Fruit fly (Drosophila melanogaster) whole organism, wandering third instar larva: ENCODE measurements around the gene CG12402.

Experiments used
- Abd-B ChIP-seq: fragments of >200 bp; optimal IDR thresholded peaks from 2 replicates; lab custom pipeline; 2017; ENCODE audit warnings: missing biosample characterization, missing genetic modification characterization
- CG32264 ChIP-seq: fragments of 200-800 bp; sonication (Bioruptor generic); optimal IDR thresholded peaks from 2 replicates; lab custom pipeline; 2016; ENCODE audit warnings: missing biosample characterization, missing genetic modification characterization
- CG9705 ChIP-seq: fragments of 200-800 bp; sonication (Bioruptor generic); optimal IDR thresholded peaks from 2 replicates; lab custom pipeline; 2018; ENCODE audit warnings: missing biosample characterization, mild to moderate bottlenecking, missing genetic modification characterization
- CrebA ChIP-seq: fragments of 200-800 bp; sonication (Bioruptor generic); optimal IDR thresholded peaks from 2 replicates; lab custom pipeline; 2016; ENCODE audit warnings: missing biosample characterization, mild to moderate bottlenecking, missing genetic modification characterization, borderline replicate concordance
- Dfd ChIP-seq: fragments of >200 bp; optimal IDR thresholded peaks from 2 replicates; lab custom pipeline; 2017; ENCODE audit warnings: missing biosample characterization, missing genetic modification characterization
- Dif ChIP-seq: fragments of 200-275, 200-300 bp; sonication (Bioruptor generic); optimal IDR thresholded peaks from 2 replicates; lab custom pipeline; 2018; ENCODE audit warnings: missing biosample characterization, missing genetic modification characterization; ENCODE audit not compliant: partially characterized antibody
- GATAd ChIP-seq: sonication (Bioruptor generic); optimal IDR thresholded peaks from 2 replicates; lab custom pipeline; 2016; ENCODE audit warnings: missing biosample characterization, missing genetic modification characterization
- HLH106 ChIP-seq: fragments of 200-800 bp; optimal IDR thresholded peaks from 3 replicates; lab custom pipeline; 2019; ENCODE audit warnings: missing biosample characterization, mild to moderate bottlenecking, missing genetic modification characterization, moderate library complexity
- Hnf4 ChIP-seq: fragments of 200-800 bp; sonication (Bioruptor generic); optimal IDR thresholded peaks from 2 replicates; lab custom pipeline; 2016; ENCODE audit warnings: missing biosample characterization, mild to moderate bottlenecking, missing genetic modification characterization
- Hr78 ChIP-seq: fragments of >200 bp; optimal IDR thresholded peaks from 2 replicates; lab custom pipeline; 2017; ENCODE audit warnings: missing biosample characterization, missing genetic modification characterization
- Hr83 ChIP-seq: fragments of 200-300 bp; sonication (Bioruptor generic); optimal IDR thresholded peaks from 2 replicates; lab custom pipeline; 2016; ENCODE audit warnings: missing biosample characterization, mild to moderate bottlenecking, missing genetic modification characterization, moderate library complexity; ENCODE audit not compliant: poor library complexity, severe bottlenecking
- Jra ChIP-seq: sonication (Bioruptor generic); optimal IDR thresholded peaks from 2 replicates; lab custom pipeline; 2016; ENCODE audit warnings: missing biosample characterization, missing genetic modification characterization
- Mio ChIP-seq: sonication (Bioruptor generic); optimal IDR thresholded peaks from 2 replicates; lab custom pipeline; 2016; ENCODE audit warnings: missing biosample characterization, missing genetic modification characterization
- Myc ChIP-seq: fragments of >200 bp; optimal IDR thresholded peaks from 2 replicates; lab custom pipeline; 2017
- N ChIP-seq: fragments of >200 bp; optimal IDR thresholded peaks from 2 replicates; lab custom pipeline; 2018; ENCODE audit warnings: missing biosample characterization, missing external identifiers, missing genetic modification characterization
- OdsH ChIP-seq: fragments of 200-800 bp; sonication (Bioruptor generic); optimal IDR thresholded peaks from 2 replicates; lab custom pipeline; 2016; ENCODE audit warnings: missing biosample characterization, mild to moderate bottlenecking, missing genetic modification characterization
- Rel ChIP-seq, 2 experiments: fragments of 200-800 bp; sonication (Bioruptor generic) in 1 of 2; optimal IDR thresholded peaks; 2 replicates in 1 of 2; 3 replicates in 1 of 2; lab custom pipeline; 2016 to 2019; ENCODE audit warnings: mild to moderate bottlenecking in 2 of 2, missing biosample characterization in 2 of 2, missing genetic modification characterization in 2 of 2, moderate library complexity in 1 of 2
- Sp1 ChIP-seq: fragments of 200-800 bp; sonication (Bioruptor generic); optimal IDR thresholded peaks from 3 replicates; lab custom pipeline; 2019; ENCODE audit warnings: missing biosample characterization, mild to moderate bottlenecking, missing genetic modification characterization, moderate library complexity
- Vsx2 ChIP-seq: fragments of 200-300, 225-300 bp; sonication (Bioruptor generic); optimal IDR thresholded peaks from 2 replicates; lab custom pipeline; 2018; ENCODE audit warnings: missing biosample characterization, missing genetic modification characterization; ENCODE audit not compliant: partially characterized antibody
- br ChIP-seq: fragments of 200-800 bp; sonication (Bioruptor generic); optimal IDR thresholded peaks from 2 replicates; lab custom pipeline; 2016; ENCODE audit warnings: missing biosample characterization, missing genetic modification characterization
- brk ChIP-seq: fragments of 200-800 bp; sonication (Bioruptor generic); optimal IDR thresholded peaks from 2 replicates; lab custom pipeline; 2016; ENCODE audit warnings: missing biosample characterization, mild to moderate bottlenecking, missing genetic modification characterization
- dl ChIP-seq, 2 experiments: fragments of 175-275, 200-275 bp in 1 of 2; fragments of 200-275 bp in 1 of 2; sonication (Bioruptor generic); optimal IDR thresholded peaks; lab custom pipeline; 2018; ENCODE audit warnings: mild to moderate bottlenecking in 2 of 2, missing biosample characterization in 2 of 2, missing genetic modification characterization in 2 of 2, moderate library complexity in 2 of 2; ENCODE audit not compliant: partially characterized antibody in 2 of 2, insufficient read depth in 1 of 2
- dmrt93B ChIP-seq: fragments of 200-800 bp; sonication (Bioruptor generic); optimal IDR thresholded peaks from 2 replicates; lab custom pipeline; 2018; ENCODE audit warnings: missing biosample characterization, mild to moderate bottlenecking, missing genetic modification characterization
- dsf ChIP-seq: sonication (Bioruptor generic); optimal IDR thresholded peaks from 2 replicates; lab custom pipeline; 2016; ENCODE audit warnings: missing biosample characterization, missing genetic modification characterization, borderline replicate concordance
- ey ChIP-seq: fragments of 200-800 bp; sonication (Bioruptor generic); optimal IDR thresholded peaks from 2 replicates; lab custom pipeline; 2016; ENCODE audit warnings: missing biosample characterization, missing genetic modification characterization
- foxo ChIP-seq, 2 experiments: fragments of 200-800 bp; sonication (Bioruptor generic); optimal IDR thresholded peaks; 2 replicates in 1 of 2; 3 replicates in 1 of 2; lab custom pipeline; 2016 to 2017; ENCODE audit warnings: missing biosample characterization in 2 of 2, missing genetic modification characterization in 2 of 2
- fru ChIP-seq: fragments of 200-800 bp; sonication (Bioruptor generic); optimal IDR thresholded peaks from 3 replicates; lab custom pipeline; 2016; ENCODE audit warnings: missing biosample characterization, mild to moderate bottlenecking, missing genetic modification characterization
- h ChIP-seq: fragments of 200-800 bp; sonication (Bioruptor generic); optimal IDR thresholded peaks from 3 replicates; lab custom pipeline; 2016; ENCODE audit warnings: missing biosample characterization, mild to moderate bottlenecking, missing genetic modification characterization
- jim ChIP-seq: fragments of 175-275, 200-325 bp; sonication (Bioruptor generic); optimal IDR thresholded peaks from 2 replicates; lab custom pipeline; 2016; ENCODE audit warnings: missing biosample characterization, mild to moderate bottlenecking, missing genetic modification characterization
- lola ChIP-seq: fragments of >200 bp; optimal IDR thresholded peaks from 2 replicates; lab custom pipeline; 2017; ENCODE audit warnings: missing biosample characterization, missing genetic modification characterization
- pan ChIP-seq: fragments of >200 bp; optimal IDR thresholded peaks from 2 replicates; lab custom pipeline; 2017
- psq ChIP-seq: fragments of 200-800 bp; sonication (Bioruptor generic); optimal IDR thresholded peaks from 3 replicates; lab custom pipeline; 2017; ENCODE audit warnings: missing biosample characterization, mild to moderate bottlenecking, missing genetic modification characterization, moderate library complexity
- rgr ChIP-seq: fragments of 200-800 bp; sonication (Bioruptor generic); optimal IDR thresholded peaks from 3 replicates; lab custom pipeline; 2016; ENCODE audit warnings: missing biosample characterization, mild to moderate bottlenecking, missing genetic modification characterization
- sage ChIP-seq: fragments of 200-800 bp; sonication (Bioruptor generic); optimal IDR thresholded peaks from 2 replicates; lab custom pipeline; 2016; ENCODE audit warnings: missing biosample characterization, mild to moderate bottlenecking, missing genetic modification characterization
- sv ChIP-seq: fragments of 200-800 bp; sonication (Bioruptor generic); optimal IDR thresholded peaks from 3 replicates; lab custom pipeline; 2016; ENCODE audit warnings: missing biosample characterization, missing genetic modification characterization
- tai ChIP-seq: sonication (Bioruptor generic); optimal IDR thresholded peaks from 2 replicates; lab custom pipeline; 2016; ENCODE audit warnings: missing biosample characterization, missing genetic modification characterization
- usp ChIP-seq: fragments of >200 bp; optimal IDR thresholded peaks from 2 replicates; lab custom pipeline; 2017; ENCODE audit warnings: missing biosample characterization, missing genetic modification characterization
- woc ChIP-seq: sonication (Bioruptor generic); optimal IDR thresholded peaks from 2 replicates; lab custom pipeline; 2016; ENCODE audit warnings: missing biosample characterization, mild to moderate bottlenecking, missing genetic modification characterization

The CG12402 gene

DNA sequence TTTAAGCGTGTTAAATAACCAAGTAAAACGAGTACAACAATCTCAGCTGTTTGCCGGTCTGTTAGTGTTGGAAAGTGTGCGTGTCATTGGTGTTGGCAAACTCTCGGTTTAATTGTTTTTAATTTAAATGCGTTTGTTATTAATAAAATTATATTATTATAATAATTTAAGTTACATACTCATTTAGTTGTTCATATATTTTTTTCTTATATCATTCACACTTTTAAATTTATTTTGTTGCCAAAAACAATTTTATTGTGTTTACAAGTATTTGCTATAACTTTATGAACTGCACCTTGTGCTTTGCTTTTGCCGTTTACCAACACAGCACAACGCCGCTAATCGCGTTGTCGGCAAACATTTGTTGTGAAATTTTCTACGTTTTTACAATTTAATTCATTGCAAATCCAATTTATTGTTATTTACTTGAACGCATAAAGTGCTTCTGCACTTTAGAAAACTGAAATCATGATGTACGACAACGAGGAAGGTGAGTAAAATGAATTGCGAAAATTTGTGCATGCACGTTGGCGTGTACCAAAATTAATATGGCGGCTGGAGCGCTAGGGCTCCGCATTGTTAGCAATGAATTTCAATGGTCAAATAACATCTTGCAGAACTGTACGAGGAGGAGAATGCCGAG is 17.5 kb upstream of the CG12402 start, which contains the start of the genes 140up and Polr2B (continued):
- peak; percentile 89 for TF ChIP-seq brk
- no peak for TF ChIP-seq pan (lab: Kevin White, UChicago)
- TF ChIP-seq Dif (GFP tag; lab: Kevin White, UChicago) = no peak
- peak; percentile 86 for TF ChIP-seq dsf (GFP tag; lab: Kevin White, UChicago)
- TF ChIP-seq, all 38 proteins: peak for 25

- peak; percentile 76 for TF ChIP-seq dsf (GFP tag; lab: Kevin White, UChicago)
- peak; percentile 86 for TF ChIP-seq sv (GFP tag; lab: Kevin White, UChicago)
- TF ChIP-seq br (GFP tag; lab: Kevin White, UChicago) = peak; percentile 63
- TF ChIP-seq CG9705 (GFP tag; lab: Kevin White, UChicago) = peak; percentile 51
- peak; percentile 56 for TF ChIP-seq sage
- no peak for TF ChIP-seq Rel (GFP tag; optimal IDR thresholded peaks at IDR 0.05; lab: Kevin White, UChicago)
- peak; percentile 92 for TF ChIP-seq Rel (tag; optimal IDR thresholded peaks at IDR 0.05; lab: Kevin White, UChicago)
- peak; percentile 21 for TF ChIP-seq CG32264 (GFP tag; lab: Kevin White, UChicago)
- peak; percentile 80 for TF ChIP-seq h (GFP tag; lab: Kevin White, UChicago)
- peak; percentile 68 for TF ChIP-seq GATAd
- TF ChIP-seq jim (GFP tag; lab: Kevin White, UChicago) = no peak
- TF ChIP-seq Hnf4 (GFP tag; lab: Kevin White, UChicago) = no peak
- TF ChIP-seq Mio (GFP tag; lab: Kevin White, UChicago) = no peak
- no peak for TF ChIP-seq Sp1 (GFP tag; lab: Kevin White, UChicago)
- peak; percentile 57 for TF ChIP-seq dmrt93B
- TF ChIP-seq Abd-B (GFP tag; lab: Kevin White, UChicago) = no peak
- TF ChIP-seq tai (GFP tag; lab: Kevin White, UChicago) = no peak
- TF ChIP-seq Hr83 (GFP tag; lab: Kevin White, UChicago) = peak; percentile 84
- TF ChIP-seq Jra (GFP tag; lab: Kevin White, UChicago) = no peak
- TF ChIP-seq psq (GFP tag; lab: Kevin White, UChicago) = peak; percentile 68
- peak; percentile 68 for TF ChIP-seq fru
- TF ChIP-seq Myc (lab: Kevin White, UChicago) = peak; percentile 84
- TF ChIP-seq CrebA (GFP tag; lab: Kevin White, UChicago) = no peak
- peak; percentile 68 for TF ChIP-seq OdsH (GFP tag; lab: Kevin White, UChicago)
- no peak for TF ChIP-seq Dfd
- peak in 1 of 2 experiments; percentile 84 for TF ChIP-seq foxo (GFP tag; optimal IDR thresholded peaks at IDR 0.05; lab: Kevin White, UChicago)
- no peak for TF ChIP-seq Vsx2 (GFP tag; lab: Kevin White, UChicago)
- no peak for TF ChIP-seq dl (GFP tag; optimal IDR thresholded peaks at IDR 0.05; lab: Kevin White, UChicago; ENCODE audit: insufficient read depth in 1 of 2, partially characterized antibody in 2 of 2)
- TF ChIP-seq lola (GFP tag; lab: Kevin White, UChicago) = no peak
- TF ChIP-seq rgr (GFP tag; lab: Kevin White, UChicago) = peak; percentile 78
- TF ChIP-seq usp (GFP tag; lab: Kevin White, UChicago) = no peak
- peak; percentile 65 for TF ChIP-seq HLH106 (tag; lab: Kevin White, UChicago)
- peak; percentile 66 for TF ChIP-seq ey (GFP tag; lab: Kevin White, UChicago)
- TF ChIP-seq Hr78 (GFP tag; lab: Kevin White, UChicago) = no peak
- TF ChIP-seq woc (GFP tag; lab: Kevin White, UChicago) = peak; percentile 16
- TF ChIP-seq pan (lab: Kevin White, UChicago) = no peak
- TF ChIP-seq N = no peak
- no peak for TF ChIP-seq Dif (GFP tag; lab: Kevin White, UChicago)
- no peak for TF ChIP-seq brk
- TF ChIP-seq, all 38 proteins: peak for 20
These were observed 14.3 kb upstream of the CG12402 start, which contains the start of the genes Abi and twf for dm6 chr3R:14122347-14122812. Gene Abi, minus strand, starts transcription at chr3R:14122420. Gene twf, plus strand, starts transcription at chr3R:14122654.
